Worm (Caenorhabditis elegans): Measurements from ENCODE around the gene rol-6.

- TF ChIP-seq sptf-1 (tag; optimal IDR thresholded peaks at IDR 0.05) (no peak), unc-39 (tag; optimal IDR thresholded peaks at IDR 0.05) (no peak), M03D4.4 (tag; optimal IDR thresholded peaks at IDR 0.05) (no peak), nhr-28 (tag; optimal IDR thresholded peaks at IDR 0.05) (no peak), ztf-11 (tag; optimal IDR thresholded peaks at IDR 0.05) (no peak), elt-1 (tag; optimal IDR thresholded peaks at IDR 0.05; ENCODE audit: borderline replicate concordance, insufficient read depth) (no peak)
Observed at ce11 chrII:8685623-8686022, 47.2 kb upstream of the rol-6 start, which contains the start of gene C34C6.9.
